Fruit fly (Drosophila melanogaster) whole organism, embryonic: ENCODE measurements around the gene nonA.

Experiments used
- Abd-B ChIP-seq: fragments of 200-800 bp; sonication (Bioruptor generic); optimal IDR thresholded peaks from 2 replicates; lab custom pipeline; 2018; ENCODE audit warnings: missing biosample characterization, mild to moderate bottlenecking, missing genetic modification characterization, moderate library complexity
- Awh ChIP-seq: fragments of 200-800 bp; sonication (Bioruptor generic); IDR thresholded peaks from 2 replicates; pipeline ENCODE4, ENCODE4 v1.3.6; 2022; ENCODE audit warnings: missing biosample characterization, missing genetic modification characterization
- CG10959 ChIP-seq: fragments of 200-800 bp; sonication (Bioruptor generic); IDR thresholded peaks from 2 replicates; pipeline ENCODE4 v1.3.6; 2022; ENCODE audit warnings: missing biosample characterization, missing genetic modification characterization
- CG11695 ChIP-seq: fragments of 200-800 bp; sonication (Bioruptor generic); IDR thresholded peaks from 3 replicates; pipeline ENCODE4 v1.3.6; 2022; ENCODE audit warnings: missing biosample characterization, missing genetic modification characterization
- CG13424 ChIP-seq: fragments of 200-800 bp; sonication (Bioruptor generic); optimal IDR thresholded peaks from 2 replicates; lab custom pipeline; 2019; ENCODE audit warnings: missing biosample characterization, mild to moderate bottlenecking, missing genetic modification characterization, moderate library complexity
- CG13624 ChIP-seq: fragments of 200-800 bp; sonication (Bioruptor generic); optimal IDR thresholded peaks from 2 replicates; lab custom pipeline; 2016; ENCODE audit warnings: missing biosample characterization, missing genetic modification characterization
- CG14860 ChIP-seq: fragments of 200-800 bp; sonication (Bioruptor generic); IDR thresholded peaks from 3 replicates; pipeline ENCODE4 v1.3.6; 2022; ENCODE audit warnings: missing biosample characterization, missing genetic modification characterization; ENCODE audit not compliant: partially characterized antibody
- CG17359 ChIP-seq: fragments of 200-800 bp; sonication (Bioruptor generic); optimal IDR thresholded peaks from 3 replicates; lab custom pipeline; 2018; ENCODE audit warnings: missing biosample characterization, mild to moderate bottlenecking, missing genetic modification characterization, moderate library complexity
- CG17385 ChIP-seq: fragments of 200-800 bp; sonication (Bioruptor generic); optimal IDR thresholded peaks from 3 replicates; lab custom pipeline; 2018; ENCODE audit warnings: missing biosample characterization, mild to moderate bottlenecking, missing genetic modification characterization
- CG17612 ChIP-seq: fragments of 200-800 bp; sonication (Bioruptor generic); IDR thresholded peaks from 2 replicates; pipeline ENCODE4 v1.3.6; 2022; ENCODE audit warnings: missing biosample characterization, missing genetic modification characterization
- CG17829 ChIP-seq: fragments of 200-800 bp; optimal IDR thresholded peaks from 2 replicates; lab custom pipeline; 2019; ENCODE audit warnings: missing biosample characterization, mild to moderate bottlenecking, missing genetic modification characterization, moderate library complexity
- CG32532 ChIP-seq: fragments of 200-800 bp; sonication (Bioruptor generic); IDR thresholded peaks from 2 replicates; pipeline ENCODE4 v1.3.6; 2022; ENCODE audit warnings: missing biosample characterization, missing genetic modification characterization
- CG32767 ChIP-seq: fragments of 200-800 bp; sonication (Bioruptor generic); IDR thresholded peaks from 2 replicates; pipeline ENCODE4 v1.3.6; 2022; ENCODE audit warnings: missing biosample characterization, missing genetic modification characterization
- CG32772 ChIP-seq: fragments of 200-800 bp; sonication (Bioruptor generic); IDR thresholded peaks from 2 replicates; pipeline ENCODE4 v1.3.6; 2022; ENCODE audit warnings: missing biosample characterization, missing genetic modification characterization
- CG3838 ChIP-seq: fragments of 200-800 bp; sonication (Bioruptor generic); optimal IDR thresholded peaks from 3 replicates; lab custom pipeline; 2016; ENCODE audit warnings: missing biosample characterization, missing genetic modification characterization
- CG7839 ChIP-seq: fragments of 200-800 bp; sonication (Bioruptor generic); optimal IDR thresholded peaks from 3 replicates; lab custom pipeline; 2018; ENCODE audit warnings: missing biosample characterization, mild to moderate bottlenecking, missing genetic modification characterization, moderate library complexity
- CG7963 ChIP-seq: fragments of 200-800 bp; sonication (Bioruptor generic); IDR thresholded peaks from 3 replicates; pipeline ENCODE4 v1.3.6; 2022; ENCODE audit warnings: missing biosample characterization, missing genetic modification characterization; ENCODE audit not compliant: partially characterized antibody
- CG7987 ChIP-seq: fragments of 200-800 bp; sonication (Bioruptor generic); optimal IDR thresholded peaks from 2 replicates; lab custom pipeline; 2018; ENCODE audit warnings: missing biosample characterization, mild to moderate bottlenecking, missing genetic modification characterization, moderate library complexity
- CG8388 ChIP-seq: fragments of 200-800 bp; sonication (Bioruptor generic); optimal IDR thresholded peaks from 2 replicates; lab custom pipeline; 2019; ENCODE audit warnings: missing biosample characterization, mild to moderate bottlenecking, missing genetic modification characterization, moderate library complexity
- Dref ChIP-seq: fragments of 200-800 bp; sonication (Bioruptor generic); IDR thresholded peaks from 2 replicates; pipeline ENCODE4 v1.3.6; 2022; ENCODE audit warnings: missing biosample characterization, missing genetic modification characterization
- Gsc ChIP-seq: fragments of 200-800 bp; sonication (Bioruptor generic); IDR thresholded peaks from 2 replicates; pipeline ENCODE4 v1.3.6; 2022; ENCODE audit warnings: missing biosample characterization, missing genetic modification characterization
- Hey ChIP-seq: fragments of 200-800 bp; sonication (Bioruptor generic); optimal IDR thresholded peaks from 3 replicates; lab custom pipeline; 2018; ENCODE audit warnings: missing biosample characterization, mild to moderate bottlenecking, missing genetic modification characterization
- HmgZ ChIP-seq: fragments of 200-800 bp; sonication (Bioruptor generic); optimal IDR thresholded peaks from 2 replicates; lab custom pipeline; 2018; ENCODE audit warnings: missing biosample characterization, mild to moderate bottlenecking, missing genetic modification characterization
- Hr51 ChIP-seq, 2 experiments: fragments of 200-800 bp; sonication (Bioruptor generic); optimal IDR thresholded peaks; 2 replicates in 1 of 2; 3 replicates in 1 of 2; lab custom pipeline; 2016 to 2018; ENCODE audit warnings: missing biosample characterization in 2 of 2, missing genetic modification characterization in 2 of 2, mild to moderate bottlenecking in 1 of 2, moderate library complexity in 1 of 2
- MESR4 ChIP-seq: fragments of 200-800 bp; sonication (Bioruptor generic); optimal IDR thresholded peaks from 2 replicates; lab custom pipeline; 2018; ENCODE audit warnings: missing biosample characterization, mild to moderate bottlenecking, missing genetic modification characterization, moderate library complexity
- MTF-1 ChIP-seq: fragments of 200-800 bp; sonication (Bioruptor generic); optimal IDR thresholded peaks from 2 replicates; lab custom pipeline; 2018; ENCODE audit warnings: missing biosample characterization, mild to moderate bottlenecking, missing genetic modification characterization, borderline replicate concordance
- Med ChIP-seq: fragments of 200-800 bp; sonication (Bioruptor generic); peaks from one replicate; lab custom pipeline; 2016; ENCODE audit warnings: missing biosample characterization, missing genetic modification characterization, mild to moderate bottlenecking, inconsistent platforms, moderate library complexity
- Oaz ChIP-seq: fragments of 200-800 bp; sonication (Bioruptor generic); IDR thresholded peaks from 2 replicates; pipeline ENCODE4 v1.3.6; 2022; ENCODE audit warnings: missing biosample characterization, missing genetic modification characterization
- Ravus ChIP-seq: fragments of 200-800 bp; sonication (Bioruptor generic); IDR thresholded peaks from 2 replicates; pipeline ENCODE4 v1.3.6; 2022; ENCODE audit warnings: missing biosample characterization, missing genetic modification characterization
- bsh ChIP-seq, 2 experiments: fragments of 200-800 bp; sonication (Bioruptor generic); optimal IDR thresholded peaks; 2 replicates each; lab custom pipeline; 2017 to 2018; ENCODE audit warnings: mild to moderate bottlenecking in 2 of 2, missing biosample characterization in 2 of 2, missing genetic modification characterization in 2 of 2, moderate library complexity in 1 of 2
- danr ChIP-seq: fragments of 200-800 bp; sonication (Bioruptor generic); IDR thresholded peaks from 2 replicates; pipeline ENCODE4 v1.3.6; 2022; ENCODE audit warnings: missing biosample characterization, missing genetic modification characterization
- fu2 ChIP-seq: fragments of 200-800 bp; sonication (Bioruptor generic); optimal IDR thresholded peaks from 2 replicates; lab custom pipeline; 2016; ENCODE audit warnings: missing biosample characterization, missing genetic modification characterization
- gcm2 ChIP-seq: fragments of 200-800 bp; sonication (Bioruptor generic); optimal IDR thresholded peaks from 2 replicates; lab custom pipeline; 2016; ENCODE audit warnings: missing biosample characterization, missing genetic modification characterization
- grau ChIP-seq: fragments of 200-800 bp; optimal IDR thresholded peaks from 3 replicates; lab custom pipeline; 2019; ENCODE audit warnings: missing biosample characterization, mild to moderate bottlenecking, missing genetic modification characterization, moderate library complexity
- gsb ChIP-seq: fragments of 200-800 bp; sonication (Bioruptor generic); IDR thresholded peaks from 2 replicates; pipeline ENCODE4 v1.3.6; 2022; ENCODE audit warnings: missing biosample characterization, missing genetic modification characterization
- knrl ChIP-seq: fragments of 200-800 bp; sonication (Bioruptor generic); IDR thresholded peaks from 3 replicates; pipeline ENCODE4 v1.3.6; 2022; ENCODE audit warnings: missing biosample characterization, missing genetic modification characterization; ENCODE audit not compliant: partially characterized antibody
- lab ChIP-seq: fragments of 200-800 bp; sonication (Bioruptor generic); optimal IDR thresholded peaks from 3 replicates; lab custom pipeline; 2017; ENCODE audit warnings: missing biosample characterization, missing genetic modification characterization, mild to moderate bottlenecking, moderate library complexity, missing genetic modification reagents
- lilli ChIP-seq: fragments of 200-800 bp; sonication (Bioruptor generic); optimal IDR thresholded peaks from 3 replicates; lab custom pipeline; 2016; ENCODE audit warnings: missing biosample characterization, missing genetic modification characterization
- mirr ChIP-seq: fragments of 200-800 bp; sonication (Bioruptor generic); optimal IDR thresholded peaks from 3 replicates; lab custom pipeline; 2018; ENCODE audit warnings: missing biosample characterization, mild to moderate bottlenecking, missing genetic modification characterization
- otp ChIP-seq: fragments of 200-800 bp; sonication (Bioruptor generic); IDR thresholded peaks from 3 replicates; pipeline ENCODE4, ENCODE4 v1.3.6; 2022; ENCODE audit warnings: missing biosample characterization, missing genetic modification characterization
- pan ChIP-seq, 4 experiments: fragments of >200 bp in 3 of 4; fragments of 200-800 bp in 1 of 4; sonication (Bioruptor generic) in 1 of 4; optimal IDR thresholded peaks in 3 of 4; IDR thresholded peaks in 1 of 4; 2 replicates each; pipeline versions ENCODE4 v1.3.6 to Lab custom; 2017 to 2022; ENCODE audit warnings: missing biosample characterization in 2 of 4, missing genetic modification characterization in 2 of 4, mixed read lengths in 1 of 4
- pita ChIP-seq: fragments of 200-800 bp; sonication (Bioruptor generic); optimal IDR thresholded peaks from 2 replicates; lab custom pipeline; 2017; ENCODE audit warnings: missing biosample characterization, mild to moderate bottlenecking, missing genetic modification characterization
- psq ChIP-seq: fragments of 200-800 bp; sonication (Bioruptor generic); optimal IDR thresholded peaks from 2 replicates; lab custom pipeline; 2017; ENCODE audit warnings: missing biosample characterization, missing genetic modification characterization
- ranshi ChIP-seq: fragments of 200-800 bp; sonication (Bioruptor generic); IDR thresholded peaks from 2 replicates; pipeline ENCODE4 v1.3.6; 2022; ENCODE audit warnings: missing biosample characterization, missing genetic modification characterization
- seq ChIP-seq: fragments of 200-800 bp; sonication (Bioruptor generic); IDR thresholded peaks from 2 replicates; pipeline ENCODE4 v1.3.6; 2022; ENCODE audit warnings: missing biosample characterization, missing genetic modification characterization
- stc ChIP-seq: fragments of 200-800 bp; sonication (Bioruptor generic); IDR thresholded peaks from 2 replicates; pipeline ENCODE4 v1.3.6; 2022; ENCODE audit warnings: missing biosample characterization, missing genetic modification characterization
- tgo ChIP-seq: fragments of 200-800 bp; sonication (Bioruptor generic); IDR thresholded peaks from 3 replicates; pipeline ENCODE4 v1.3.6; 2022; ENCODE audit warnings: missing biosample characterization, missing genetic modification characterization

nonA gene

DNA sequence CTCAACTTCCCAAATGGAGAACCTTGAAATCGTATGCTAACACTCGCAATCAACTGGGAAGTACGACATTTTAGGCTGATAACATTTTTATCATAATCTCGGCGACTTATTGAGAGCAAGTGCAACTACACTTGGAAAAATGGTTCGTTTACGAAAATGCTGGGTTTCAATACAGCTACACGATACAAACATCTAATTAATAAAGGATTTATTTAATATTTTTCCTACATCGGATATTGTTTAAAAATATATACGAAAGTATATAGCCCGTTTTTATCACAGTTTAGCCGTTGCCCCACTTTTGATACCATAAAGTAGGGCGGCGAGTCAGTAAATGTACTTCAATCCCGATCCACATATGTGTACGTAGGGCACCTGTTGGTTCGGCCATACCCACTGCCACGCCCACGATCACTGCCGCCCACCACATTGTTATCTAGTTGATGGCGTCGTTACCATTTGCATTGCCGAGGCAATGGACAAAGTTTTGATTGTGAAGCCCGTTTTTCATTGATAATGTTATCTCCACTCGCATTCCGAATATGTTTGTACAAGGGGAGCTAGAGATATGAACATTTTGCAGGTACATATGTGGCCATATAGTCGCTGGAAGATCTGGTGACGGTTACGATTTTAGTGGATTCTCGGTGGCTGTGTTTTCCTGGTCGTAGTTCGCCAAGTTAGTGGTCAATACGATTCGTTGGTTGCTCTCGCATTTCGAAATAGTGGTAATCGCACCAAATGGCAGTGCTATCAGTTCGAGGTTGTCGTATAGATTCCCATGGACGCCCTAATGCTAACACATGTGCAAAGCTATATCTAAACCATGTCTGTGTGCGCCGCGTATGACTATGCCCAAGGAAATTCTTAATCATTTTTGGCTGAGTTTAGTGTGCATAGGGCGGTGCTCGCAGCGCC is 53.3 kb downstream of the nonA start, which contains the start of gene Traf-like (continued):
- TF ChIP-seq CG13624 (GFP tag; lab: Kevin White, UChicago) = no peak
- 0 out of 2 replicates have a peak, but pooled peaks have one; percentile 28 for TF ChIP-seq stc (GFP tag; lab: Robert Waterston, UW)
- TF ChIP-seq CG32772 = no peak
- TF ChIP-seq seq (GFP tag; lab: Robert Waterston, UW) = no peak
- peak; percentile 23 for TF ChIP-seq Hey (tag; lab: Kevin White, UChicago)
- 0 out of 3 replicates have a peak, but pooled peaks have one; percentile 38 for TF ChIP-seq CG11695 (GFP tag; lab: Robert Waterston, UW)
- TF ChIP-seq psq (GFP tag; lab: Kevin White, UChicago) = no peak
- no peak for TF ChIP-seq pita (GFP tag; lab: Kevin White, UChicago)
- TF ChIP-seq HmgZ (tag; lab: Kevin White, UChicago) = peak; percentile 11
- no peak for TF ChIP-seq CG17612 (GFP tag; lab: Robert Waterston, UW)
- no peak for TF ChIP-seq fu2 (GFP tag; lab: Kevin White, UChicago)
- TF ChIP-seq Med (GFP tag; lab: Kevin White, UChicago) = peak; percentile 79
- peak; percentile 49 for TF ChIP-seq CG17359 (tag; lab: Kevin White, UChicago)
- TF ChIP-seq CG7987 (GFP tag; lab: Kevin White, UChicago) = no peak
- TF ChIP-seq tgo = peak; percentile 50; the same call in 2 of the 3 replicates
- peak in 1 of 2 experiments; percentile 47 for TF ChIP-seq bsh (GFP tag; optimal IDR thresholded peaks at IDR 0.05; lab: Kevin White, UChicago)
- no peak for TF ChIP-seq Oaz (GFP tag; lab: Robert Waterston, UW)
- peak; percentile 9 for TF ChIP-seq CG17385 (GFP tag; lab: Kevin White, UChicago)
- TF ChIP-seq lab (GFP tag; lab: Kevin White, UChicago) = peak; percentile 45
- TF ChIP-seq Hr51 (GFP tag; optimal IDR thresholded peaks at IDR 0.05; lab: Kevin White, UChicago) = peak in 1 of 2 experiments; percentile 41
- no peak for TF ChIP-seq CG7963 (GFP tag; lab: Robert Waterston, UW)
- TF ChIP-seq Awh (GFP tag; lab: Robert Waterston, UW) = 0 out of 2 replicates have a peak, but pooled peaks have one; percentile 22
- TF ChIP-seq MESR4 = no peak
- TF ChIP-seq ranshi (GFP tag; lab: Robert Waterston, UW) = 0 out of 2 replicates have a peak, but pooled peaks have one; percentile 34
- no peak for TF ChIP-seq Gsc (GFP tag; lab: Robert Waterston, UW)
- peak; percentile 47 for TF ChIP-seq CG13424 (tag; lab: Kevin White, UChicago)
- no peak for TF ChIP-seq lilli
- TF ChIP-seq MTF-1 (GFP tag; lab: Kevin White, UChicago) = no peak
- TF ChIP-seq CG3838 (GFP tag; lab: Kevin White, UChicago) = no peak
- peak; percentile 14 for TF ChIP-seq grau (tag; lab: Kevin White, UChicago)
- no peak for TF ChIP-seq gcm2 (GFP tag; lab: Kevin White, UChicago)
- TF ChIP-seq CG32532 (GFP tag; lab: Robert Waterston, UW) = peak; percentile 37; the same call in 1 of the 2 replicates
- no peak for TF ChIP-seq gsb (GFP tag; lab: Robert Waterston, UW)
- TF ChIP-seq otp (GFP tag; lab: Robert Waterston, UW) = no peak
- no peak for TF ChIP-seq knrl
- TF ChIP-seq CG7839 (tag; lab: Kevin White, UChicago) = peak; percentile 38
- TF ChIP-seq Abd-B (GFP tag; lab: Kevin White, UChicago) = no peak
- TF ChIP-seq mirr (GFP tag; lab: Kevin White, UChicago) = peak; percentile 76
- TF ChIP-seq CG17829 (tag; lab: Kevin White, UChicago) = peak; percentile 1
- TF ChIP-seq danr (GFP tag; lab: Robert Waterston, UW) = no peak
- no peak for TF ChIP-seq CG10959 (GFP tag; lab: Robert Waterston, UW)
- no peak for TF ChIP-seq Dref (GFP tag; lab: Robert Waterston, UW)
- no peak for TF ChIP-seq CG32767 (GFP tag; lab: Robert Waterston, UW)
- no peak for TF ChIP-seq pan (optimal IDR thresholded peaks at IDR 0.05; lab: Kevin White, UChicago)
- no peak for TF ChIP-seq pan (GFP tag; optimal IDR thresholded peaks at IDR 0.05 in 1 of 2, IDR thresholded peaks at IDR 0.05 in 1 of 2)
- TF ChIP-seq Ravus (GFP tag; lab: Robert Waterston, UW) = no peak
- no peak for TF ChIP-seq CG14860 (GFP tag; lab: Robert Waterston, UW)
- peak; percentile 1 for TF ChIP-seq CG8388 (GFP tag; lab: Kevin White, UChicago)
